Worm (Caenorhabditis elegans): ENCODE measurements around the gene nbet-1.
"Not testable (repeated sequence)": the region's sequence is repeated elsewhere in the genome, so short reads cannot be mapped to it uniquely, and the experiment has no call there.

DNA sequence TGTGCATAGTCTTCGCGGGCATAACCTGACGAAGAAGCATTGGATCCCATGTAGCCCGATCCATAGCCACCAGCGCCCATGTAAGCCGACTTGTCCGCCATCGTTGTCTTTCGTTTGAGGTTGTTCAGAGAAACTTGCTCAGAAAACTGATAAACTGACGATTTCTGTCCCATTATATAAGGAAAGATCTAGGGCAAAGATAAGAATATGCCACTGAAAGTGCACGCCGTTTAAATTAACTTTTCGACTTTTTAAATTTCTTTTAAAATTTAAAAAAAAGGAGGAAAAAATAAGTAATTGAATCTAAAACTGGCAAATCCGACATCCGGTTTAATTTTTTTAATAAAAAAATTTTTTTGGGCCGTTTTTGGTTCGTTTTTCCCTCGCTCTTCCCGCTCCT, 43.7 kb upstream of the nbet-1 start, which contains the start of gene nspd-6:
- not testable (repeated sequence) for TF ChIP-seq him-1, W03F9.2 (tag; optimal IDR thresholded peaks at IDR 0.05)
